Fruit fly (Drosophila melanogaster): Measurements from ENCODE around the gene mbm.

Gene mbm

dm6 chr2L:249048-249825 is 24.3 kb downstream of the mbm start:
- peak; percentile 91 for TF ChIP-seq Dll (optimal IDR thresholded peaks at IDR 0.05)
- no peak for TF ChIP-seq usp (GFP tag; optimal IDR thresholded peaks at IDR 0.05)

- TF ChIP-seq CG8478 (optimal IDR thresholded peaks at IDR 0.05) (no peak), usp (GFP tag; optimal IDR thresholded peaks at IDR 0.05) (no peak), pan (optimal IDR thresholded peaks at IDR 0.05) (no peak), EcR (GFP tag; optimal IDR thresholded peaks at IDR 0.05) (no peak), Dll (optimal IDR thresholded peaks at IDR 0.05) (no peak), psq (optimal IDR thresholded peaks at IDR 0.05) (no peak)
Observed at dm6 chr2L:248592-248991, 24.9 kb downstream of the mbm start.

- no peak for TF ChIP-seq Dll (optimal IDR thresholded peaks at IDR 0.05)
- no peak for TF ChIP-seq pan (optimal IDR thresholded peaks at IDR 0.05)
- no peak for TF ChIP-seq CG8478 (optimal IDR thresholded peaks at IDR 0.05)
- TF ChIP-seq usp (GFP tag; optimal IDR thresholded peaks at IDR 0.05) = no peak
- no peak for TF ChIP-seq EcR (GFP tag; optimal IDR thresholded peaks at IDR 0.05)
- no peak for TF ChIP-seq psq (optimal IDR thresholded peaks at IDR 0.05)
Observed at dm6 chr2L:247845-248473, 25.6 kb downstream of the mbm start.

- TF ChIP-seq psq (optimal IDR thresholded peaks at IDR 0.05) = no peak
- TF ChIP-seq usp (GFP tag; optimal IDR thresholded peaks at IDR 0.05) = no peak
Observed at dm6 chr2L:247432-247831, 26.1 kb downstream of the mbm start.

- peak; percentile 79 for TF ChIP-seq Dll (optimal IDR thresholded peaks at IDR 0.05)
- TF ChIP-seq pan (optimal IDR thresholded peaks at IDR 0.05) = no peak
Observed at dm6 chr2L:246656-247340, 26.7 kb downstream of the mbm start.

dm6 chr2L:244559-244958 is 29.0 kb downstream of the mbm start:
- no peak for TF ChIP-seq psq (optimal IDR thresholded peaks at IDR 0.05)
- TF ChIP-seq CG8478 (optimal IDR thresholded peaks at IDR 0.05) = no peak
- no peak for TF ChIP-seq EcR (GFP tag; optimal IDR thresholded peaks at IDR 0.05)
- no peak for TF ChIP-seq pan (optimal IDR thresholded peaks at IDR 0.05)
- no peak for TF ChIP-seq usp (GFP tag; optimal IDR thresholded peaks at IDR 0.05)
- no peak for TF ChIP-seq Dll (optimal IDR thresholded peaks at IDR 0.05)

dm6 chr2L:243819-244218 is 29.7 kb downstream of the mbm start:
- TF ChIP-seq pan (optimal IDR thresholded peaks at IDR 0.05) = no peak
- no peak for TF ChIP-seq psq (optimal IDR thresholded peaks at IDR 0.05)
- TF ChIP-seq Dll (optimal IDR thresholded peaks at IDR 0.05) = no peak
- no peak for TF ChIP-seq EcR (GFP tag; optimal IDR thresholded peaks at IDR 0.05)
- no peak for TF ChIP-seq CG8478 (optimal IDR thresholded peaks at IDR 0.05)
- no peak for TF ChIP-seq usp (GFP tag; optimal IDR thresholded peaks at IDR 0.05)

- TF ChIP-seq CG8478 (optimal IDR thresholded peaks at IDR 0.05) (no peak), usp (GFP tag; optimal IDR thresholded peaks at IDR 0.05) (no peak), Dll (optimal IDR thresholded peaks at IDR 0.05) (no peak), psq (optimal IDR thresholded peaks at IDR 0.05) (no peak), pan (optimal IDR thresholded peaks at IDR 0.05) (no peak), EcR (GFP tag; optimal IDR thresholded peaks at IDR 0.05) (no peak)
Observed at dm6 chr2L:243123-243522, 30.4 kb downstream of the mbm start.

dm6 chr2L:241415-241814 is 32.1 kb downstream of the mbm start:
- TF ChIP-seq EcR (GFP tag; optimal IDR thresholded peaks at IDR 0.05) (no peak), psq (optimal IDR thresholded peaks at IDR 0.05) (no peak), CG8478 (optimal IDR thresholded peaks at IDR 0.05) (no peak), Dll (optimal IDR thresholded peaks at IDR 0.05) (no peak), usp (GFP tag; optimal IDR thresholded peaks at IDR 0.05) (no peak), pan (optimal IDR thresholded peaks at IDR 0.05) (no peak)

dm6 chr2L:240176-240769 is 33.2 kb downstream of the mbm start:
- TF ChIP-seq pan (optimal IDR thresholded peaks at IDR 0.05) (no peak), usp (GFP tag; optimal IDR thresholded peaks at IDR 0.05) (no peak), psq (optimal IDR thresholded peaks at IDR 0.05) (no peak), Dll (optimal IDR thresholded peaks at IDR 0.05) (no peak), EcR (GFP tag; optimal IDR thresholded peaks at IDR 0.05) (no peak), CG8478 (optimal IDR thresholded peaks at IDR 0.05) (no peak)

dm6 chr2L:232187-232586 is 41.3 kb downstream of the mbm start, which contains the start of gene CG13693:
CG13693 (plus strand) TSS chr2L:232487.
- no peak for TF ChIP-seq usp (GFP tag; optimal IDR thresholded peaks at IDR 0.05)
- TF ChIP-seq psq (optimal IDR thresholded peaks at IDR 0.05) = no peak
- TF ChIP-seq Dll (optimal IDR thresholded peaks at IDR 0.05) = no peak
- no peak for TF ChIP-seq CG8478 (optimal IDR thresholded peaks at IDR 0.05)
- TF ChIP-seq EcR (GFP tag; optimal IDR thresholded peaks at IDR 0.05) = no peak
- no peak for TF ChIP-seq pan (optimal IDR thresholded peaks at IDR 0.05)

dm6 chr2L:228246-228645 is 45.3 kb downstream of the mbm start:
- TF ChIP-seq usp (GFP tag; optimal IDR thresholded peaks at IDR 0.05) = no peak
- no peak for TF ChIP-seq psq (optimal IDR thresholded peaks at IDR 0.05)
- TF ChIP-seq Dll (optimal IDR thresholded peaks at IDR 0.05) = no peak
- TF ChIP-seq pan (optimal IDR thresholded peaks at IDR 0.05) = no peak
- TF ChIP-seq CG8478 (optimal IDR thresholded peaks at IDR 0.05) = no peak
- no peak for TF ChIP-seq EcR (GFP tag; optimal IDR thresholded peaks at IDR 0.05)
